Fruit fly (Drosophila melanogaster) S2 (cell line): ENCODE data around the gene Vps13B.

Experiments used
- CG8478 ChIP-seq: fragments of >200 bp; optimal IDR thresholded peaks from 2 replicates; lab custom pipeline; 2018
- CTCF ChIP-seq, 2 experiments: fragments of >200 bp; optimal IDR thresholded peaks; 2 replicates each; lab custom pipeline; 2018

The Vps13B gene

DNA sequence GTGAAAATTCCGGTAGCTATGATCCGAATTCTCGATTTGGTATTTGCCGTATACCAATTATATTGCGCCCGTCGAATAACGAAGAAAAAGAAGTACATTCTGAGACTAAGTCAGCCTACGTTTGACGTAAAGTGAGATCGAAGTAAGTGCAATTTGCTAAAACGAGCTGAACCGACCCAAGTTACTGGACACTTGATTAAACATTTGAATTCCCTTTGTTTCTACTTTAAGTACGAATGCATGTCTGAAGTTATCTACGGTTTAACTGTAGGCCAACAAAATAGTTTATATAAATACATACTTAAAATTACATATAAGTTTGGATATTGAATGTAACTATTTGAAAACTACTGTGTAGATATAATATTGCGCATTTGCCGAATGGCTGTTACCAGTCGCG, 5.5 kb upstream of the Vps13B start, which contains the start of gene alpha-Man-Ic:
Gene alpha-Man-Ic, minus strand, starts transcription at position 101 of the 400 bp plus-strand sequence.
- TF ChIP-seq CG8478 (lab: Kevin White, UChicago), result no peak
- TF ChIP-seq CTCF (optimal IDR thresholded peaks at IDR 0.05; lab: Kevin White, UChicago), result no peak

DNA sequence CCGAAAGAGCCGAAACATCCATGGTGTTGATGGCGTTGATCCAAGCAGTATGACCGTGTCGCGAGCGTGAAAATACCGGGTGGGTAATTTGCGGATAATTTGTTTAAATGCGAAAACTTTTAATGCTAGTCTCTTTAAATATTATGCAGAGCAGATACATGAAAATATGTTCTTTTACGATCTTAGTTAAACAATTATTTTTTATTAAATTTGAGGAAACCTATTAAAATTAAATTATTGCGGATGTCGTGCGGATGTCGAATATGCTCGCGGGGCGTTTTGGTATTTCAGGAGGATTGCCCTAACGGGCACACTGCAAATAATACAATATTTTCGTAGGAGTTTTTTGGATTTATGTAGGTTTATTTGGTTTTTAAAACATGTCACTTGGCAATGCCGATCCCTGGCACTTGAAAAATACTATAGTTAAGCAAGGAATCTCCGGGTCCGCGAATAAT, 2.7 kb upstream of the Vps13B start, which contains the start of the genes Cog7, CG42557 and CG42558:
Gene Cog7, minus strand, starts transcription at position 51 of the 458 bp plus-strand sequence.
Gene CG42557, plus strand, starts transcription at position 281 of the 458 bp plus-strand sequence.
Gene CG42558, plus strand, starts transcription at position 281 of the 458 bp plus-strand sequence.
- TF ChIP-seq CTCF (optimal IDR thresholded peaks at IDR 0.05; lab: Kevin White, UChicago), result no peak
- TF ChIP-seq CG8478 (lab: Kevin White, UChicago), result no peak

DNA sequence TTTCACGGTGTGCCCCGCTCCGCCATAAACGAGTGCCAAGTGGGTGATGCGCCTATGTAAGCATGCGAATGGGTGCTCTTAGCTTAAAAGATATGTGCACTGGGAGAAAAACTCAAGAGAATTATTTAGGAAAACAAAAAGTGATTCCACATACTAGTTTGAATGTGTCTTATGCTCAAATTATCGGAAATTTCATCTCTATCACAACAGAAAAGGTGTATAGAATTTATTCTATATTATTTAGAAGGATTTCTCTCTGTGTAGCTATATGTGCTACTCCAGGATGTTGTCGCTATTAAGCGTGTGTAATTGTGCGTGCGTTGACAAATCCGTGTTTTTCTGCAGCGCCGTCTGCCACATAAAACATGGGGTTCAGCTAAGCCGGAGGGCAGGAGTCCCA, 23.6 kb downstream of the Vps13B start:
- no peak for TF ChIP-seq CTCF (optimal IDR thresholded peaks at IDR 0.05; lab: Kevin White, UChicago)
- TF ChIP-seq CG8478 (lab: Kevin White, UChicago), result no peak

DNA sequence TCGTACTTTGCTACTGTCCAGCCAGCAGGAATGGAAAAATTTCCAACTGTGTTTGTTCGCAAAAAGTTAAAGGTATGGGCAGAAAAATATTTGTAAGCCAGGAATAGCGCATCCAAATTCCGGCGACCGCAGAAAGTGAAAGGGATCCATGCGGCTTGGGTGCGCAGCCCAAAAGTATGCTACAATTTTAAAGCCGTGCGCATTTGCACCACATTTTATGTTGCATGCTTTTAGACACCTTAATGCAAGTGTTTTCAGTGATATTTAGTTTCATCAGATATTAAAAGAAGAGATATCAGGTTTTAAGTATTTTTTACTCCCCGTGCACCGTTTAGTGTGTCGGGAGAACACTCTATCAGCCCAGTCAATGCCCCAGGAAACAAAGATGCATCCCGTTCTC, 27.3 kb downstream of the Vps13B start:
- TF ChIP-seq CG8478 (lab: Kevin White, UChicago) (no peak), CTCF (optimal IDR thresholded peaks at IDR 0.05; lab: Kevin White, UChicago) (no peak)

DNA sequence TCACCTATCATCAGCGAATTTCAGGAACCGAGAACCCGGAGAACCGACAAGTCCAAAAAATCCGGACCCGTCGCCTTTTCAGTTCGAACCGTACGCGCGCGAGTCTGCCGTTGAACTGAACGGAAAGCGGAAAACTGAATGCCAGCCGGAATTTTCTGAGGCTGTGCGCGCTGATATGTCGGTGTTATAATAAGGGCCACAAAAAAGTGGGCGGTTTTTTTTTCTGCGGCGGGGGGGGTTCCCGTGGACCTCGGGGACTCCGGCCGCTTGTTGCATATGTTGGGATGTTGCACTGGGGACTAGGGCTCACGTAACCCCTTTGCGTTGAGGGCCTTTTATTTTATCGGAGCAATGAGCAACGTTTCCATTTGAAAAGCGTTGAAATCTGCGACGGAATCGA, 33.6 kb downstream of the Vps13B start, which contains the start of gene TkR99D:
Gene TkR99D, minus strand, starts transcription at position 101 of the 400 bp plus-strand sequence.
- TF ChIP-seq CTCF (optimal IDR thresholded peaks at IDR 0.05; lab: Kevin White, UChicago) (no peak), CG8478 (lab: Kevin White, UChicago) (no peak)

DNA sequence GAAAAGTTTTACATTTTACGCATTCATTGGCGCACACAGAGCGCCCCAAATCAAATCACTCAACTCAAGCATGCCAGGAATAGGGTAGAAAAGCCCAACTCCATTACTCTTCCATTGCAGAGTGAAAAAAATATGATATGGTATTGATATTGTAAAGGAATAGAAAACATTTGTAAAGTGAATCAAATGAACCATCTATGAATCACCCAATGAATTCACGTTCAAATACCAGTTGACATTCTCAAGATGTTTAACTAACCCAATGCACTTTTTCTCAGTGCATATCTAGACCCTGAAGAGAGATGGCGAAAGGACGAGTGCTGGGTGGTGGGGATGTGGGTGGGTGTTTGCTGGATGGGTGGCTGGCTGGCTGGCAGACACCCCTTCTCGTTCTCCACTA, 42.8 kb downstream of the Vps13B start:
- TF ChIP-seq CG8478 (lab: Kevin White, UChicago) (no peak), CTCF (optimal IDR thresholded peaks at IDR 0.05; lab: Kevin White, UChicago) (no peak)

DNA sequence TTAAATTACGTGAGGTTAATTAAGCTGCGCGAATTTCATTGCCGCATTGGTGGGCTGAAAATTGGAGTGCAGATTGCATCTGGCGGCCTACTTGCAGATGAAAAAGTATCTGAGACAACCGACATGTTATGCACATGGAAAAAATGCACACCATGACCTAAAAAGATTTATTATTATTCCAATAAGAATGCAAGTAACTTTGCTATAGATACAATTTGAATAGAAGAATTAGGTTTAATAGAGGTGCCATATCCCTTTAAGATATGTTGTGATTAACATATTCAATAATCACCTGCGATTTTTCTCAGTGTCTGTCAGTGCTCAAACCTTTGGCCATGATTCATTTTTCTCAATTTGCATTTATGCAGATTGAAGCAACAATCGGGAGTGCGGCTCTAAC, 45.7 kb downstream of the Vps13B start:
- TF ChIP-seq CTCF (optimal IDR thresholded peaks at IDR 0.05; lab: Kevin White, UChicago) (no peak), CG8478 (lab: Kevin White, UChicago) (no peak)

DNA sequence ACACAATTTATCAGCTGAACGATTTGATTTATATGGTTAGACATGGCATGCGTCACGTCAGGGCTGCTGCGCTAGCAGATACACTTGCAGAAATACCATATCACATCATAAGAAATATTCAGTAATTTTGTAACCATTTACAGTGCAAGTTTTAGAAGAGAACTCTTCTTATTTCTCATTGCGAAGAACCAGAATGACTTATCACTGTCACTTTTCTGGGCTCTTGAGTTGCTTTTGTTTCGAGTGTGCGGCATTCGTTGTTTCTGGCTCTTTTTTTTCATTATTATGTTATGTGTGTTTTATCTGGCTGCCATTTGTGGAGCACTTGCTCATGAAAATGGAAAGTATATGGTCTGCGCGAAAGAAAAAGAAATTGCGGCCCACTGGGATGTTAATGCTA, 46.2 kb downstream of the Vps13B start:
- TF ChIP-seq CTCF (optimal IDR thresholded peaks at IDR 0.05; lab: Kevin White, UChicago), result no peak
- TF ChIP-seq CG8478 (lab: Kevin White, UChicago), result no peak

DNA sequence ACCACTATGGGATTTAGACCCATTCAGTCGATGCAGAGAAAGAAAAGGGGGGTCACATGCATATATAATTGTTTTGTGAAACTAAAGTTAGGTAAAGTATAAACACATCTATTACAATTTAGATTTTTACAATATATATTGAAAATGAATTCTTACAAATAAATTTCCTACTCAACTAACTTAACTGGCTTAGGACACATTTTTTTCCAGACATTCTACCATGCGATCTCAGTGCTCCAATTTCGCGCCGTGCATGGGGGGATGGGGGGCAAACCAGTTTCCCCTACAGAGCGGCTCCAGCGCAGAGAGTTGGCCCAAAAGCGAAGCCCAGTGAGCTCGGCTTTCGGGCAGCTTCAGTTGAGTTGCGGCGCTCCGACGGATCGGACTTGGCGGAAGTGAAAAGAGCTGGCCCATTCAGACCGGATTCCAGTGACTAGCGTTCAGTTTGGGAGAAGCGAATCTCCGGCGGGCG, 47.3 kb downstream of the Vps13B start, which contains the start of gene CG7896:
Gene CG7896, plus strand, starts transcription at position 354 of the 472 bp plus-strand sequence.
- TF ChIP-seq CTCF (optimal IDR thresholded peaks at IDR 0.05; lab: Kevin White, UChicago) (no peak), CG8478 (lab: Kevin White, UChicago) (no peak)

DNA sequence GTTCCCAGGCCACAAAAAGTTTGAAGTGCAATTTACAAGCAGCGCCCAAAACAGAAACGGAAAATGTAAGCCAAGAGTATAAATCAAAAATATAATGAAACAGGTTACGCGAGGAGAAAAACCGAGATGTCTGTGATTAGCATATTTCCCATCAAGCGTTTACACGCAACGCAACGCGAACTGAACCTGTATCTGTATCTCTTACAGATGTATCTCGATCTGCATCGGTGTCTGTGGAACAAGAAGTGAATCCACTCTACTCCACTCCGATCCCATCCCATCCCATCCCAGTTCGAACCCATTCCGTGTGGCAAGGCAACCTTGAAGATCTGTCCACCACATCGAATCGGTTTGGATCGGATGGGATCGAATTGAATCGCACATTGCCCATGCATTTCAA, 48.1 kb downstream of the Vps13B start:
- TF ChIP-seq CG8478 (lab: Kevin White, UChicago) (no peak), CTCF (optimal IDR thresholded peaks at IDR 0.05; lab: Kevin White, UChicago) (no peak)

DNA sequence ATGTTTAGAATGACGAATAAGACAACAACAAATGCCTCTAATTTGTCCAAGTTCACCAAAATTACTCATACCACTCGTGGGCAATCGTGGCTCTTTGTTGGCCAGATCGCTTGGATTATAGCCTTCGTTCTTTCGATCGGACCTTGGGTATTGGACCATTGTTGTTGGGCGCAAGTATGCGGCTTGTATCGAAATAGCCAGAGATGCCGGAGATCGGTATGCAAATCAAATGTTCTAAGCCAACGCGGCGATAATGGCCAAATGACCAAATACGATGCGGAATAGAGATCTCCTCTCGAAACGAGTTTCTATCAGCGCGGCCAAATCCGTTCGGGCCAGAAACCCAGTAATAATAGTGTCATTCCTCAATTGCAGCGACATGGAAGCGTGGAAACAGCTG, 49.4 kb downstream of the Vps13B start:
- no peak for TF ChIP-seq CG8478 (lab: Kevin White, UChicago)
- no peak for TF ChIP-seq CTCF (optimal IDR thresholded peaks at IDR 0.05; lab: Kevin White, UChicago)

DNA sequence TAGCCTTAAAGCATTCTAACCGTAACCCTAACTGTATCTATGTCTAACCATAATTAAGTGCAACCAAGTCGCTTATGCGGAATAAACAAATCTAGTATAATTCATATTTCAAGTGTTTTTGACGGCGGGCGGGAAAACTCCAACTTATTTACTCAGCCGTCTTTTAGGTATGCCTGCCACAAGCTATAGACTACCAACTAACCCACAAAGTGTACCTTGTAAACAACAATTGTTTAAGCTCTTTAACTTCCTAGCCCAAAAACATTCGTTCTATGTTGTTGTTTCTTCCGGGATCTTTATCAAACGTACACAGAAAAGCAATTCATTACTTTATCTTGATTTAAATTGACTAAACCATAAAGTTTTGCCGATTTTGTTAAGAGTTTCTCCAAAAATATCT, 54.9 kb downstream of the Vps13B start:
- TF ChIP-seq CTCF (optimal IDR thresholded peaks at IDR 0.05; lab: Kevin White, UChicago) (no peak), CG8478 (lab: Kevin White, UChicago) (no peak)

DNA sequence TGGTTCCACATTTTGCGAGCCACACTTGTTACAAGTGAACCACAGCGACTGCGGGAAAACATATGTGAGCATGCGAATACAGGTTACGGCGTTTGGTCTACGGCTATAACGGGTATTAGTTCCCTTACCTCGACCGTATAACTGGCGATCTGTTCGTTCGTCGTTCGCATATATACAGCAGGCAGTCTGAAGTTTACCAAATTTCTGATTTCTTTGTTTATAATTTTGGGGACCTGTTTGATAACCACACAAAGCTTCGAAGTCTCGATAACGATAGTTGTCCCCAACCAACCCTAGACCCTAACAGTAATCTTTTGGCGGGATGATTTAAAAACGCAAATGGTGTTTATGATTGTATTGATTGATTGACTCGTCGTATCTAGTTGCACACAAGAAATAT, 57.4 kb downstream of the Vps13B start, which contains the start of gene Acph-1:
Gene Acph-1, minus strand, starts transcription at position 278 of the 400 bp plus-strand sequence.
- TF ChIP-seq CG8478 (lab: Kevin White, UChicago) (no peak), CTCF (optimal IDR thresholded peaks at IDR 0.05; lab: Kevin White, UChicago) (no peak)

DNA sequence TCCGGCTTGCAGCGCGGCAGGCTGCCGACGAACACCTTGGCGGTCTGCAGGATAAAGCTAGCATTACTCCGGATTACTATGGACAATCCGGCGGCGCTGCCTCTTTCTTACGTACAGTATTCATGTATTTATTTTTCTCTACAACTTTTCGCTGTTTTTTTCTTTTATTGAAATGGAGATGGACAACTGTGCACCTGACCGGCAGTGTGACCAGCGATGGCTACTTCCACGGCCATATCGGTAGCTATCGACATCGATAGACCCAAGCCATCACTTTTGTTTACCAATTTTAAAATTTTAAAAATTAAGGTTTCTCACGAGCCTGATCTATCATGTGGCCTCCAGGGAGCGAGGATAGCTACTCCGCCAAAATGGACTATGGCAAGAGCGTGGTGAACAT, 59.3 kb downstream of the Vps13B start, which contains the start of the genes CG7903 and Sas-6:
Gene CG7903, minus strand, starts transcription at position 197 of the 400 bp plus-strand sequence.
Gene Sas-6, plus strand, starts transcription at position 323 of the 400 bp plus-strand sequence.
- TF ChIP-seq CG8478 (lab: Kevin White, UChicago) (no peak), CTCF (optimal IDR thresholded peaks at IDR 0.05; lab: Kevin White, UChicago) (no peak)
